Worm (Caenorhabditis elegans): Measurements from ENCODE around the gene Y51A2A.5.
"Not testable (repeated sequence)": the region's sequence is repeated elsewhere in the genome, so short reads cannot be mapped to it uniquely, and the experiment has no call there.

- not testable (repeated sequence) for TF ChIP-seq dmd-4 (tag; optimal IDR thresholded peaks at IDR 0.05; ENCODE audit: borderline replicate concordance); ceh-34 (tag; optimal IDR thresholded peaks at IDR 0.05); ets-4 (tag; optimal IDR thresholded peaks at IDR 0.05); F13H6.1 (tag; optimal IDR thresholded peaks at IDR 0.05); K09A11.1 (tag; optimal IDR thresholded peaks at IDR 0.05; ENCODE audit: insufficient read depth); gmeb-2 (tag; optimal IDR thresholded peaks at IDR 0.05); lin-11 (tag; optimal IDR thresholded peaks at IDR 0.05); ama-1 (optimal IDR thresholded peaks at IDR 0.05)
Observed at ce11 chrV:18302414-18302813, 3.8 kb downstream of the Y51A2A.5 start, which contains the start of gene Y51A2A.6.

Data from whole organism, late embryonic.